Worm (Caenorhabditis elegans) whole organism, L1 larva: ENCODE results near the gene M28.9.

Source experiments
- aha-1 ChIP-seq: fragments of 150-350 bp; optimal IDR thresholded peaks from 2 replicates; lab custom pipeline; 2014; ENCODE audit warnings: missing biosample characterization, missing genetic modification characterization
- ama-1 ChIP-seq: fragments of 150-350 bp; optimal IDR thresholded peaks from 2 replicates; lab custom pipeline; 2014
- dpl-1 ChIP-seq, 3 experiments: fragments of 150-350 bp in 2 of 3; sonication (generic microtip) in 1 of 3; optimal IDR thresholded peaks; 2 replicates each; lab custom pipeline; 2014 to 2017; ENCODE audit warnings: missing biosample characterization in 3 of 3, missing genetic modification characterization in 3 of 3, missing genetic modification reagents in 3 of 3
- lin-13 ChIP-seq: fragments of 150-350 bp; optimal IDR thresholded peaks from 2 replicates; lab custom pipeline; 2014; ENCODE audit warnings: missing biosample characterization, missing genetic modification reagents, missing genetic modification characterization
- nhr-11 ChIP-seq: fragments of 150-350 bp; optimal IDR thresholded peaks from 2 replicates; lab custom pipeline; 2014; ENCODE audit warnings: missing biosample characterization, missing genetic modification characterization
- pqm-1 ChIP-seq: sonication (generic microtip); optimal IDR thresholded peaks from 3 replicates; lab custom pipeline; 2017; ENCODE audit warnings: missing biosample characterization, missing genetic modification characterization
- snpc-4 ChIP-seq: fragments of 150-350 bp; optimal IDR thresholded peaks from 2 replicates; lab custom pipeline; 2014; ENCODE audit warnings: missing biosample characterization, missing genetic modification characterization
- sox-4 ChIP-seq: sonication (generic microtip); optimal IDR thresholded peaks from 2 replicates; lab custom pipeline; 2016; ENCODE audit warnings: missing genetic modification characterization, missing compliant biosample characterization
- unc-86 ChIP-seq: sonication (generic microtip); optimal IDR thresholded peaks from 2 replicates; lab custom pipeline; 2016; ENCODE audit warnings: missing genetic modification characterization, missing compliant biosample characterization
- ztf-4 ChIP-seq: fragments of 150-350 bp; optimal IDR thresholded peaks from 2 replicates; lab custom pipeline; 2014; ENCODE audit warnings: missing biosample characterization, missing genetic modification characterization

- no peak for TF ChIP-seq sox-4
- TF ChIP-seq ama-1 (lab: Kevin White, UChicago): no peak
- no peak for TF ChIP-seq pqm-1 (tag; lab: Kevin White, UChicago)
- no peak for TF ChIP-seq aha-1 (tag; lab: Kevin White, UChicago)
- no peak for TF ChIP-seq lin-13 (GFP tag; lab: Kevin White, UChicago)
- no peak for TF ChIP-seq dpl-1 (GFP tag; optimal IDR thresholded peaks at IDR 0.05; lab: Kevin White, UChicago)
- TF ChIP-seq snpc-4 (tag; lab: Kevin White, UChicago): no peak
- no peak for TF ChIP-seq nhr-11 (tag; lab: Kevin White, UChicago)
- TF ChIP-seq unc-86 (tag; lab: Kevin White, UChicago): no peak
- no peak for TF ChIP-seq ztf-4 (tag; lab: Kevin White, UChicago)
These were observed 35.6 kb upstream of the M28.9 start for ce11 chrII:10603560-10603959.
